Worm (Caenorhabditis elegans) whole organism, L4 larva: ENCODE results near the gene Y38C1AA.12.

Experiments
- F10B5.3 ChIP-seq: sonication (generic microtip); optimal IDR thresholded peaks from 2 replicates; lab custom pipeline; 2016; ENCODE audit warnings: mild to moderate bottlenecking, missing genetic modification characterization, missing compliant biosample characterization
- F37D6.2 ChIP-seq: sonication (generic microtip); optimal IDR thresholded peaks from 2 replicates; lab custom pipeline; 2016; ENCODE audit warnings: mild to moderate bottlenecking, missing genetic modification characterization, missing compliant biosample characterization
- F49E8.2 ChIP-seq: sonication (generic microtip); optimal IDR thresholded peaks from 2 replicates; lab custom pipeline; 2016; ENCODE audit warnings: missing compliant biosample characterization, mild to moderate bottlenecking, missing genetic modification characterization, borderline replicate concordance
- T20F7.1 ChIP-seq: fragments of 200-800 bp; sonication (Bioruptor generic); optimal IDR thresholded peaks from 2 replicates; lab custom pipeline; 2018; ENCODE audit warnings: mild to moderate bottlenecking, missing genetic modification characterization, missing compliant biosample characterization
- Y5F2A.4 ChIP-seq: fragments of 200-800 bp; sonication (Bioruptor generic); optimal IDR thresholded peaks from 2 replicates; lab custom pipeline; 2018; ENCODE audit warnings: mild to moderate bottlenecking, missing genetic modification characterization, missing compliant biosample characterization
- ZK337.2 ChIP-seq: fragments of 200-800 bp; sonication (Bioruptor generic); IDR thresholded peaks from 2 replicates; pipeline ENCODE4 v1.3.6; 2022; ENCODE audit warnings: missing genetic modification reagents, missing genetic modification characterization, missing compliant biosample characterization
- ZK546.5 ChIP-seq, 2 experiments: sonication (generic microtip); optimal IDR thresholded peaks; 2 replicates each; lab custom pipeline; 2017; ENCODE audit warnings: missing biosample characterization in 2 of 2, missing genetic modification characterization in 2 of 2
- aly-2 ChIP-seq: sonication (generic microtip); optimal IDR thresholded peaks from 2 replicates; lab custom pipeline; 2018; ENCODE audit warnings: missing biosample characterization, missing genetic modification characterization
- ama-1 ChIP-seq: fragments of 150-350 bp; optimal IDR thresholded peaks from 2 replicates; lab custom pipeline; 2014; ENCODE audit warnings: inconsistent platforms, mixed read lengths
- attf-4 ChIP-seq: sonication (generic microtip); optimal IDR thresholded peaks from 3 replicates; lab custom pipeline; 2017; ENCODE audit warnings: missing biosample characterization, missing genetic modification characterization
- ceh-28 ChIP-seq: fragments of 150-350 bp; optimal IDR thresholded peaks from 2 replicates; lab custom pipeline; 2014; ENCODE audit warnings: missing biosample characterization, missing genetic modification reagents, missing genetic modification characterization
- ceh-44 ChIP-seq: fragments of 200-800 bp; sonication (Bioruptor generic); IDR thresholded peaks from 2 replicates; pipeline ENCODE4 v1.3.6; 2022; ENCODE audit warnings: missing genetic modification reagents, missing genetic modification characterization, missing compliant biosample characterization
- ctbp-1 ChIP-seq: fragments of 200-800 bp; sonication (Bioruptor generic); IDR thresholded peaks from 2 replicates; pipeline ENCODE4 v1.3.6; 2022; ENCODE audit warnings: missing genetic modification reagents, missing genetic modification characterization, missing compliant biosample characterization
- daf-19 ChIP-seq: fragments of 200-800 bp; sonication (Bioruptor generic); conservative IDR thresholded peaks from 2 replicates; pipeline ENCODE4 v1.3.6; 2022; ENCODE audit warnings: missing genetic modification characterization, missing compliant biosample characterization
- dmd-6 ChIP-seq: fragments of 200-800 bp; sonication (Bioruptor generic); IDR thresholded peaks from 2 replicates; pipeline ENCODE4 v1.3.6; 2022; ENCODE audit warnings: missing genetic modification reagents, missing genetic modification characterization, missing compliant biosample characterization
- dmd-8 ChIP-seq: fragments of 200-800 bp; sonication (Bioruptor generic); IDR thresholded peaks from 2 replicates; pipeline ENCODE4 v1.3.6; 2022; ENCODE audit warnings: missing genetic modification characterization, missing compliant biosample characterization
- dmd-9 ChIP-seq: fragments of 200-800 bp; sonication (Bioruptor generic); IDR thresholded peaks from 2 replicates; pipeline ENCODE4 v1.3.6; 2022; ENCODE audit warnings: missing genetic modification reagents, missing genetic modification characterization, missing compliant biosample characterization
- dpl-1 ChIP-seq: fragments of 150-350 bp; optimal IDR thresholded peaks from 2 replicates; lab custom pipeline; 2014; ENCODE audit warnings: missing biosample characterization, missing genetic modification reagents, missing genetic modification characterization
- duxl-1 ChIP-seq: sonication (generic microtip); optimal IDR thresholded peaks from 2 replicates; lab custom pipeline; 2016; ENCODE audit warnings: mild to moderate bottlenecking, missing genetic modification characterization, moderate library complexity, missing compliant biosample characterization; ENCODE audit not compliant: poor library complexity
- dve-1 ChIP-seq: sonication (generic microtip); optimal IDR thresholded peaks from 2 replicates; lab custom pipeline; 2017; ENCODE audit warnings: antibody characterized with exemption, mild to moderate bottlenecking, missing genetic modification characterization, missing compliant biosample characterization; ENCODE audit not compliant: insufficient read depth
- egl-27 ChIP-seq: sonication (generic microtip); optimal IDR thresholded peaks from 3 replicates; lab custom pipeline; 2017; ENCODE audit warnings: missing biosample characterization, missing genetic modification reagents, missing genetic modification characterization
- egl-43 ChIP-seq: fragments of 200-800 bp; sonication (Bioruptor generic); IDR thresholded peaks from 2 replicates; pipeline ENCODE4 v1.3.6; 2022; ENCODE audit warnings: missing genetic modification reagents, missing genetic modification characterization, missing compliant biosample characterization
- fkh-10 ChIP-seq: fragments of 150-350 bp; optimal IDR thresholded peaks from 2 replicates; lab custom pipeline; 2014; ENCODE audit warnings: missing biosample characterization, missing genetic modification reagents, missing genetic modification characterization
- hif-1 ChIP-seq, 2 experiments: sonication (generic microtip); optimal IDR thresholded peaks; 2 replicates each; lab custom pipeline; 2016 to 2017; ENCODE audit warnings: missing compliant biosample characterization in 2 of 2, missing genetic modification characterization in 2 of 2, missing genetic modification reagents in 2 of 2, missing genotype in 2 of 2, mild to moderate bottlenecking in 1 of 2
- hlh-30 ChIP-seq: sonication (generic microtip); optimal IDR thresholded peaks from 2 replicates; lab custom pipeline; 2017; ENCODE audit warnings: antibody characterized with exemption, mild to moderate bottlenecking, missing genetic modification characterization, missing compliant biosample characterization; ENCODE audit not compliant: insufficient read depth
- hmg-1.1 ChIP-seq: fragments of 200-800 bp; sonication (Bioruptor generic); IDR thresholded peaks from 2 replicates; pipeline ENCODE4 v1.3.6; 2022; ENCODE audit warnings: missing genetic modification reagents, missing genetic modification characterization, missing compliant biosample characterization
- lin-1 ChIP-seq: fragments of 200-800 bp; sonication (Bioruptor generic); IDR thresholded peaks from 2 replicates; pipeline ENCODE4 v1.3.6; 2022; ENCODE audit warnings: missing genetic modification reagents, missing genetic modification characterization, missing compliant biosample characterization
- lin-13 ChIP-seq: fragments of 150-350 bp; optimal IDR thresholded peaks from 2 replicates; lab custom pipeline; 2014; ENCODE audit warnings: missing biosample characterization, missing genetic modification reagents, missing genetic modification characterization
- lsy-2 ChIP-seq, 2 experiments: fragments of 150-350 bp in 1 of 2; sonication (generic microtip) in 1 of 2; optimal IDR thresholded peaks; 2 replicates each; lab custom pipeline; 2014 to 2017; ENCODE audit warnings: missing biosample characterization in 2 of 2, missing genetic modification characterization in 2 of 2
- madf-9 ChIP-seq: fragments of 200-800 bp; sonication (Bioruptor generic); conservative IDR thresholded peaks from 2 replicates; pipeline ENCODE4 v1.3.6; 2022; ENCODE audit warnings: missing genetic modification reagents, missing genetic modification characterization, missing compliant biosample characterization
- mdl-1 ChIP-seq, 2 experiments: fragments of 150-350 bp in 1 of 2; sonication (generic microtip) in 1 of 2; optimal IDR thresholded peaks; 2 replicates each; lab custom pipeline; 2014 to 2017; ENCODE audit warnings: missing biosample characterization in 2 of 2, missing genetic modification characterization in 2 of 2
- mes-2 ChIP-seq: sonication (generic microtip); optimal IDR thresholded peaks from 2 replicates; lab custom pipeline; 2016; ENCODE audit warnings: missing genotype, mild to moderate bottlenecking, missing genetic modification characterization, missing compliant biosample characterization; ENCODE audit not compliant: poor library complexity, severe bottlenecking
- mxl-2 ChIP-seq: fragments of 200-800 bp; sonication (Bioruptor generic); conservative IDR thresholded peaks from 2 replicates; pipeline ENCODE4 v1.3.6; 2022; ENCODE audit warnings: missing genetic modification reagents, missing genetic modification characterization, missing compliant biosample characterization
- nhr-41 ChIP-seq: fragments of 200-800 bp; sonication (Bioruptor generic); IDR thresholded peaks from 2 replicates; pipeline ENCODE4 v1.3.6; 2022; ENCODE audit warnings: missing genetic modification reagents, missing genetic modification characterization, missing compliant biosample characterization
- nhr-42 ChIP-seq: fragments of 200-800 bp; sonication (Bioruptor generic); IDR thresholded peaks from 2 replicates; pipeline ENCODE4 v1.3.6; 2022; ENCODE audit warnings: missing genetic modification characterization, missing compliant biosample characterization
- nhr-6 ChIP-seq: fragments of 150-350 bp; optimal IDR thresholded peaks from 2 replicates; lab custom pipeline; 2014; ENCODE audit warnings: missing biosample characterization, missing genetic modification characterization
- nhr-77 ChIP-seq: fragments of 150-350 bp; optimal IDR thresholded peaks from 2 replicates; lab custom pipeline; 2014; ENCODE audit warnings: missing biosample characterization, missing genetic modification characterization
- pha-4 ChIP-seq, 2 experiments: fragments of 150-350 bp in 1 of 2; fragments of 200-800 bp in 1 of 2; sonication (Bioruptor generic) in 1 of 2; IDR thresholded peaks in 1 of 2; optimal IDR thresholded peaks in 1 of 2; 2 replicates each; pipeline versions ENCODE4 v1.3.6 to Lab custom; 2014 to 2022; ENCODE audit warnings: missing genetic modification characterization in 2 of 2, missing genetic modification reagents in 2 of 2, missing biosample characterization in 1 of 2, missing compliant biosample characterization in 1 of 2
- rbr-2 ChIP-seq: sonication (generic microtip); optimal IDR thresholded peaks from 2 replicates; lab custom pipeline; 2016; ENCODE audit warnings: missing genotype, missing genetic modification characterization, missing compliant biosample characterization
- sdz-12 ChIP-seq: fragments of 200-800 bp; sonication (Bioruptor generic); optimal IDR thresholded peaks from 2 replicates; lab custom pipeline; 2018; ENCODE audit warnings: mild to moderate bottlenecking, missing genetic modification characterization, missing compliant biosample characterization
- set-16 ChIP-seq: fragments of 200-800 bp; sonication (Bioruptor generic); IDR thresholded peaks from 2 replicates; pipeline ENCODE4 v1.3.6; 2022; ENCODE audit warnings: missing genetic modification reagents, missing genetic modification characterization, missing compliant biosample characterization
- snpc-4 ChIP-seq: fragments of 150-350 bp; optimal IDR thresholded peaks from 2 replicates; lab custom pipeline; 2014; ENCODE audit warnings: missing biosample characterization, missing genetic modification characterization
- spr-1 ChIP-seq: sonication (generic microtip); optimal IDR thresholded peaks from 2 replicates; lab custom pipeline; 2016; ENCODE audit warnings: mild to moderate bottlenecking, missing genetic modification characterization, missing compliant biosample characterization
- tra-1 ChIP-seq: fragments of 200-800 bp; sonication (Bioruptor generic); IDR thresholded peaks from 2 replicates; pipeline ENCODE4 v1.3.6; 2022; ENCODE audit warnings: missing genetic modification reagents, missing genetic modification characterization, missing compliant biosample characterization
- unc-130 ChIP-seq: sonication (generic microtip); optimal IDR thresholded peaks from 2 replicates; lab custom pipeline; 2016; ENCODE audit warnings: missing genetic modification reagents, missing genetic modification characterization, missing compliant biosample characterization
- unc-39 ChIP-seq: sonication (generic microtip); optimal IDR thresholded peaks from 2 replicates; lab custom pipeline; 2017; ENCODE audit warnings: missing biosample characterization, missing genetic modification characterization
- vab-7 ChIP-seq: fragments of 200-800 bp; sonication (Bioruptor generic); IDR thresholded peaks from 2 replicates; pipeline ENCODE4 v1.3.6; 2022; ENCODE audit warnings: missing genetic modification reagents, missing genetic modification characterization, missing compliant biosample characterization
- zfp-3 ChIP-seq: fragments of 200-800 bp; sonication (Bioruptor generic); conservative IDR thresholded peaks from 2 replicates; pipeline ENCODE4 v1.3.6; 2022; ENCODE audit warnings: missing genetic modification reagents, missing genetic modification characterization, missing compliant biosample characterization
- ztf-7 ChIP-seq: fragments of 150-350 bp; optimal IDR thresholded peaks from 2 replicates; lab custom pipeline; 2014; ENCODE audit warnings: missing biosample characterization, missing genetic modification characterization

Y38C1AA.12 gene

ce11 chrIV:192046-192445 lies at the start of gene Y38C1AA.12:
Gene Y38C1AA.12 (plus strand): TSS chrIV:192256.
- TF ChIP-seq set-16 (GFP tag; lab: Robert Waterston, UW): no peak
- no peak for TF ChIP-seq spr-1 (tag; lab: Kevin White, UChicago)
- no peak for TF ChIP-seq unc-39 (tag; lab: Kevin White, UChicago)
- TF ChIP-seq rbr-2 (tag; lab: Kevin White, UChicago): peak; percentile 70
- peak; percentile 56 for TF ChIP-seq duxl-1 (tag; lab: Kevin White, UChicago)
- TF ChIP-seq hlh-30 (tag; lab: Kevin White, UChicago): peak; percentile 37
- TF ChIP-seq tra-1 (GFP tag; lab: Robert Waterston, UW): 0 out of 2 replicates have a peak, but pooled peaks have one; percentile 47
- TF ChIP-seq mdl-1 (tag; optimal IDR thresholded peaks at IDR 0.05; lab: Kevin White, UChicago): no peak
- TF ChIP-seq nhr-41 (GFP tag; lab: Robert Waterston, UW): no peak
- TF ChIP-seq ZK546.5 (tag; optimal IDR thresholded peaks at IDR 0.05; lab: Kevin White, UChicago): no peak
- peak; percentile 16 for TF ChIP-seq ama-1 (lab: Kevin White, UChicago)
- peak; percentile 56 for TF ChIP-seq F49E8.2 (tag; lab: Kevin White, UChicago)
- TF ChIP-seq pha-4 (GFP tag; IDR thresholded peaks at IDR 0.05; lab: Robert Waterston, UW): peak; percentile 30; the same call in 1 of the 2 replicates
- TF ChIP-seq pha-4 (tag; optimal IDR thresholded peaks at IDR 0.05; lab: Kevin White, UChicago): no peak
- no peak for TF ChIP-seq F10B5.3 (tag; lab: Kevin White, UChicago)
- no peak for TF ChIP-seq dmd-8
- peak; percentile 58; the same call in 1 of the 2 replicates for TF ChIP-seq ceh-44
- TF ChIP-seq nhr-77 (tag; lab: Kevin White, UChicago): peak; percentile 69
- TF ChIP-seq lsy-2 (tag; optimal IDR thresholded peaks at IDR 0.05; lab: Kevin White, UChicago): peak in 1 of 2 experiments; percentile 85
- TF ChIP-seq aly-2 (tag; lab: Kevin White, UChicago): no peak
- no peak for TF ChIP-seq egl-43 (GFP tag; lab: Robert Waterston, UW)
- no peak for TF ChIP-seq ceh-28
- peak; percentile 98 for TF ChIP-seq T20F7.1 (GFP tag; lab: Kevin White, UChicago)
- TF ChIP-seq lin-1 (GFP tag; lab: Robert Waterston, UW): peak; percentile 22; the same call in 1 of the 2 replicates
- peak; percentile 91 for TF ChIP-seq dmd-9 (GFP tag; lab: Robert Waterston, UW)
- 0 out of 2 replicates have a peak, but pooled peaks have one; percentile 44 for TF ChIP-seq hmg-1.1 (GFP tag; lab: Robert Waterston, UW)
- peak; percentile 23 for TF ChIP-seq ztf-7 (tag; lab: Kevin White, UChicago)
- TF ChIP-seq egl-27 (tag; lab: Kevin White, UChicago): no peak
- TF ChIP-seq F37D6.2 (tag; lab: Kevin White, UChicago): peak; percentile 48
- peak; percentile 75 for TF ChIP-seq dpl-1 (GFP tag; lab: Kevin White, UChicago)
- TF ChIP-seq Y5F2A.4 (GFP tag; lab: Kevin White, UChicago): no peak
- TF ChIP-seq ZK337.2 (GFP tag; lab: Robert Waterston, UW): peak; percentile 95
- peak; percentile 84 for TF ChIP-seq dmd-6 (GFP tag; lab: Robert Waterston, UW)
- 0 out of 2 replicates have a peak, but pooled peaks have one; percentile 10 for TF ChIP-seq vab-7 (GFP tag; lab: Robert Waterston, UW)
- peak; percentile 67 for TF ChIP-seq madf-9 (GFP tag; lab: Robert Waterston, UW)
- peak; percentile 67; the same call in 1 of the 2 replicates for TF ChIP-seq zfp-3 (GFP tag; lab: Robert Waterston, UW)
- no peak for TF ChIP-seq daf-19 (GFP tag; lab: Robert Waterston, UW)
- TF ChIP-seq attf-4 (tag; lab: Kevin White, UChicago): no peak
- no peak for TF ChIP-seq snpc-4 (tag; lab: Kevin White, UChicago)
- peak in 1 of 2 experiments; percentile 92 for TF ChIP-seq hif-1 (tag; optimal IDR thresholded peaks at IDR 0.05; lab: Kevin White, UChicago)
- peak; percentile 53 for TF ChIP-seq fkh-10
- no peak for TF ChIP-seq nhr-42 (GFP tag; lab: Robert Waterston, UW)
- peak; percentile 57 for TF ChIP-seq dve-1
- no peak for TF ChIP-seq mxl-2 (GFP tag; lab: Robert Waterston, UW)
- TF ChIP-seq mes-2 (tag; lab: Kevin White, UChicago): peak; percentile 99
- TF ChIP-seq unc-130: peak; percentile 90
- 0 out of 2 replicates have a peak, but pooled peaks have one; percentile 18 for TF ChIP-seq ctbp-1
- peak; percentile 80 for TF ChIP-seq sdz-12 (GFP tag; lab: Kevin White, UChicago)
- peak; percentile 72 for TF ChIP-seq nhr-6 (tag; lab: Kevin White, UChicago)
- TF ChIP-seq lin-13 (GFP tag; lab: Kevin White, UChicago): no peak
